Worm (Caenorhabditis elegans) whole organism, L2 larva: ENCODE results near the gene C45B11.9.

ENCODE experiments used
- C34F6.9 ChIP-seq: fragments of 150-350 bp; optimal IDR thresholded peaks from 2 replicates; lab custom pipeline; 2014; ENCODE audit warnings: missing biosample characterization, missing genetic modification characterization
- F13H6.1 ChIP-seq: sonication (generic microtip); optimal IDR thresholded peaks from 2 replicates; lab custom pipeline; 2016; ENCODE audit warnings: missing genetic modification characterization, missing compliant biosample characterization
- R02D3.7 ChIP-seq: fragments of 150-350 bp; optimal IDR thresholded peaks from 2 replicates; lab custom pipeline; 2014; ENCODE audit warnings: missing biosample characterization, missing genetic modification characterization
- ZK546.5 ChIP-seq: sonication (generic microtip); optimal IDR thresholded peaks from 2 replicates; lab custom pipeline; 2017; ENCODE audit warnings: missing biosample characterization, missing genetic modification characterization
- alr-1 ChIP-seq: fragments of 150-350 bp; optimal IDR thresholded peaks from 2 replicates; lab custom pipeline; 2014; ENCODE audit warnings: missing biosample characterization, missing genetic modification characterization
- aly-2 ChIP-seq: fragments of 150-350 bp; optimal IDR thresholded peaks from 2 replicates; lab custom pipeline; 2014; ENCODE audit warnings: missing biosample characterization, missing genetic modification characterization
- ama-1 ChIP-seq: fragments of 150-350 bp; optimal IDR thresholded peaks from 2 replicates; lab custom pipeline; 2018; ENCODE audit warnings: inconsistent platforms
- blmp-1 ChIP-seq: sonication (generic microtip); optimal IDR thresholded peaks from 2 replicates; lab custom pipeline; 2017; ENCODE audit warnings: missing genetic modification characterization, mild to moderate bottlenecking, missing compliant biosample characterization, antibody characterized with exemption, moderate library complexity; ENCODE audit not compliant: insufficient read depth
- ceh-16 ChIP-seq: fragments of 150-350 bp; optimal IDR thresholded peaks from 2 replicates; lab custom pipeline; 2014; ENCODE audit warnings: missing biosample characterization, missing genetic modification characterization
- ceh-82 ChIP-seq: fragments of 150-350 bp; optimal IDR thresholded peaks from 2 replicates; lab custom pipeline; 2014; ENCODE audit warnings: missing biosample characterization, missing genetic modification characterization
- dmd-4 ChIP-seq: sonication (generic microtip); optimal IDR thresholded peaks from 2 replicates; lab custom pipeline; 2017; ENCODE audit warnings: missing biosample characterization, missing genetic modification characterization
- egl-27 ChIP-seq: sonication (generic microtip); optimal IDR thresholded peaks from 3 replicates; lab custom pipeline; 2017; ENCODE audit warnings: missing biosample characterization, missing genetic modification reagents, missing genetic modification characterization
- elt-1 ChIP-seq: fragments of 150-350 bp; optimal IDR thresholded peaks from 2 replicates; lab custom pipeline; 2014; ENCODE audit warnings: missing biosample characterization, missing genetic modification characterization
- elt-3 ChIP-seq: sonication (generic microtip); optimal IDR thresholded peaks from 2 replicates; lab custom pipeline; 2017; ENCODE audit warnings: missing biosample characterization, missing genetic modification characterization
- fos-1 ChIP-seq: fragments of 150-350 bp; optimal IDR thresholded peaks from 2 replicates; lab custom pipeline; 2014; ENCODE audit warnings: missing biosample characterization, missing genetic modification characterization
- lin-11 ChIP-seq: fragments of 150-350 bp; sonication (generic microtip); optimal IDR thresholded peaks from 2 replicates; lab custom pipeline; 2014; ENCODE audit warnings: missing biosample characterization, missing genetic modification characterization, inconsistent platforms, mixed read lengths
- lin-39 ChIP-seq: fragments of 150-350 bp; optimal IDR thresholded peaks from 2 replicates; lab custom pipeline; 2014; ENCODE audit warnings: missing biosample characterization, missing genetic modification reagents, missing genetic modification characterization
- mab-5 ChIP-seq: fragments of 150-350 bp; optimal IDR thresholded peaks from 2 replicates; lab custom pipeline; 2014; ENCODE audit warnings: missing biosample characterization, missing genetic modification characterization
- mbf-1 ChIP-seq: sonication (generic microtip); optimal IDR thresholded peaks from 2 replicates; lab custom pipeline; 2017; ENCODE audit warnings: missing biosample characterization, missing genetic modification characterization
- mdl-1 ChIP-seq, 2 experiments: fragments of 150-350 bp in 1 of 2; sonication (generic microtip) in 1 of 2; optimal IDR thresholded peaks; 2 replicates each; lab custom pipeline; 2017; ENCODE audit warnings: missing biosample characterization in 2 of 2, missing genetic modification characterization in 2 of 2
- nhr-11 ChIP-seq: fragments of 150-350 bp; optimal IDR thresholded peaks from 2 replicates; lab custom pipeline; 2014; ENCODE audit warnings: missing biosample characterization, missing genetic modification characterization
- nhr-129 ChIP-seq: fragments of 150-350 bp; optimal IDR thresholded peaks from 2 replicates; lab custom pipeline; 2014; ENCODE audit warnings: missing biosample characterization, missing genetic modification characterization
- nhr-21 ChIP-seq: fragments of 150-350 bp; optimal IDR thresholded peaks from 2 replicates; lab custom pipeline; 2014; ENCODE audit warnings: missing biosample characterization, missing genetic modification characterization
- nhr-237 ChIP-seq: fragments of 150-350 bp; optimal IDR thresholded peaks from 2 replicates; lab custom pipeline; 2014; ENCODE audit warnings: missing biosample characterization, missing genetic modification characterization
- nhr-25 ChIP-seq: fragments of 150-350 bp; sonication (generic microtip); optimal IDR thresholded peaks from 3 replicates; lab custom pipeline; 2014; ENCODE audit warnings: missing biosample characterization, missing genetic modification characterization
- nhr-6 ChIP-seq: fragments of 150-350 bp; optimal IDR thresholded peaks from 2 replicates; lab custom pipeline; 2014; ENCODE audit warnings: missing biosample characterization, missing genetic modification characterization
- nhr-77 ChIP-seq: fragments of 150-350 bp; optimal IDR thresholded peaks from 2 replicates; lab custom pipeline; 2014; ENCODE audit warnings: missing biosample characterization, missing genetic modification characterization
- sem-4 ChIP-seq: fragments of 150-350 bp; optimal IDR thresholded peaks from 2 replicates; lab custom pipeline; 2014; ENCODE audit warnings: missing biosample characterization, missing genetic modification reagents, missing genetic modification characterization
- sma-3 ChIP-seq: sonication (generic microtip); optimal IDR thresholded peaks from 2 replicates; lab custom pipeline; 2016; ENCODE audit warnings: missing genetic modification reagents, missing genetic modification characterization, missing compliant biosample characterization
- sma-9 ChIP-seq, 2 experiments: fragments of 150-350 bp in 1 of 2; sonication (generic microtip) in 1 of 2; optimal IDR thresholded peaks; 2 replicates each; lab custom pipeline; 2014 to 2016; ENCODE audit warnings: missing genetic modification characterization in 2 of 2, mild to moderate bottlenecking in 1 of 2, missing biosample characterization in 1 of 2, missing compliant biosample characterization in 1 of 2, missing genetic modification reagents in 1 of 2, moderate library complexity in 1 of 2
- unc-39 ChIP-seq: fragments of 150-350 bp; optimal IDR thresholded peaks from 2 replicates; lab custom pipeline; 2014; ENCODE audit warnings: missing biosample characterization, missing genetic modification characterization
- unc-55 ChIP-seq: fragments of 150-350 bp; sonication (generic microtip); optimal IDR thresholded peaks from 3 replicates; lab custom pipeline; 2014; ENCODE audit warnings: missing biosample characterization, missing genetic modification reagents, missing genetic modification characterization
- unc-62 ChIP-seq: fragments of 150-350 bp; optimal IDR thresholded peaks from 2 replicates; lab custom pipeline; 2014; ENCODE audit warnings: missing biosample characterization, missing genetic modification reagents, missing genetic modification characterization
- zag-1 ChIP-seq: fragments of 150-350 bp; optimal IDR thresholded peaks from 2 replicates; lab custom pipeline; 2014; ENCODE audit warnings: missing biosample characterization, missing genetic modification characterization
- ztf-11 ChIP-seq: sonication (generic microtip); optimal IDR thresholded peaks from 2 replicates; lab custom pipeline; 2017; ENCODE audit warnings: missing biosample characterization, missing genetic modification characterization

The C45B11.9 gene

ce11 chrV:11002434-11002833, 37.7 kb upstream of the C45B11.9 start, which contains the start of gene F53B7.4:
TSS of gene F53B7.4 (minus strand) at chrV:11002534.
- TF ChIP-seq nhr-6 (tag; lab: Kevin White, UChicago) (no peak), alr-1 (no peak), aly-2 (no peak), ZK546.5 (tag; lab: Kevin White, UChicago) (no peak), mdl-1 (tag; optimal IDR thresholded peaks at IDR 0.05; lab: Kevin White, UChicago) (no peak), lin-39 (tag; lab: Kevin White, UChicago) (no peak), nhr-21 (no peak), zag-1 (tag; lab: Kevin White, UChicago) (no peak), fos-1 (tag; lab: Kevin White, UChicago) (no peak), F13H6.1 (tag; lab: Kevin White, UChicago) (no peak), elt-1 (no peak), nhr-237 (tag; lab: Kevin White, UChicago) (no peak)
- TF ChIP-seq, all 48 proteins: peak for 0

ce11 chrV:11004094-11004493, 36.0 kb upstream of the C45B11.9 start:
- TF ChIP-seq C34F6.9 = no peak
- TF ChIP-seq sem-4 (tag; lab: Kevin White, UChicago) = no peak
- TF ChIP-seq ceh-82 (tag; lab: Kevin White, UChicago) = no peak
- TF ChIP-seq ZK546.5 (tag; lab: Kevin White, UChicago) = no peak
- no peak for TF ChIP-seq nhr-77
- no peak for TF ChIP-seq lin-11

- TF ChIP-seq blmp-1 (peak; percentile 11), sma-3 (no peak), unc-62 (GFP tag; lab: Kevin White, UChicago) (no peak), fos-1 (tag; lab: Kevin White, UChicago) (peak; percentile 25)
Measured at ce11 chrV:11007651-11008050, 32.5 kb upstream of the C45B11.9 start.

ce11 chrV:11009124-11009524, 31.0 kb upstream of the C45B11.9 start:
- no peak for TF ChIP-seq elt-3 (tag; lab: Kevin White, UChicago)
- peak; percentile 32 for TF ChIP-seq sma-9 (GFP tag; optimal IDR thresholded peaks at IDR 0.05; lab: Kevin White, UChicago)
- no peak for TF ChIP-seq sma-9 (tag; optimal IDR thresholded peaks at IDR 0.05; lab: Kevin White, UChicago)
- peak; percentile 65 for TF ChIP-seq fos-1 (tag; lab: Kevin White, UChicago)

- TF ChIP-seq nhr-21 = peak; percentile 32
- no peak for TF ChIP-seq unc-55 (GFP tag; lab: Kevin White, UChicago)
Measured at ce11 chrV:11010768-11011167, 29.4 kb upstream of the C45B11.9 start.

ce11 chrV:11011807-11012206, 28.3 kb upstream of the C45B11.9 start:
- TF ChIP-seq nhr-77 = no peak
- TF ChIP-seq mbf-1 (tag; lab: Kevin White, UChicago) = no peak
- no peak for TF ChIP-seq lin-11
- TF ChIP-seq nhr-21 = no peak

ce11 chrV:11012419-11012818, 27.7 kb upstream of the C45B11.9 start, which contains the start of gene C13G3.1:
TSS of gene C13G3.1 (minus strand) at chrV:11012465.
- TF ChIP-seq ceh-82 (tag; lab: Kevin White, UChicago) = no peak
- no peak for TF ChIP-seq unc-39 (tag; lab: Kevin White, UChicago)
- no peak for TF ChIP-seq C34F6.9
- TF ChIP-seq ceh-16 (tag; lab: Kevin White, UChicago) = no peak

- no peak for TF ChIP-seq sma-3
- TF ChIP-seq nhr-11 = no peak
- no peak for TF ChIP-seq nhr-129
- TF ChIP-seq ztf-11 (tag; lab: Kevin White, UChicago) = no peak
- TF ChIP-seq nhr-25 = no peak
- no peak for TF ChIP-seq unc-62 (GFP tag; lab: Kevin White, UChicago)
- TF ChIP-seq dmd-4 (tag; lab: Kevin White, UChicago) = no peak
- no peak for TF ChIP-seq C34F6.9
- TF ChIP-seq alr-1 = no peak
- TF ChIP-seq mab-5 (tag; lab: Kevin White, UChicago) = no peak
- TF ChIP-seq blmp-1 = no peak
- TF ChIP-seq egl-27 (tag; lab: Kevin White, UChicago) = no peak
- no peak for TF ChIP-seq ama-1
- TF ChIP-seq ceh-82 (tag; lab: Kevin White, UChicago) = no peak
- no peak for TF ChIP-seq mbf-1 (tag; lab: Kevin White, UChicago)
- no peak for TF ChIP-seq R02D3.7
- TF ChIP-seq ceh-16 (tag; lab: Kevin White, UChicago) = no peak
- no peak for TF ChIP-seq elt-3 (tag; lab: Kevin White, UChicago)
Measured at ce11 chrV:11013179-11013578, 26.9 kb upstream of the C45B11.9 start.
